Fruit fly (Drosophila melanogaster) whole organism, embryonic: ENCODE measurements around the gene SrpRbeta.

ENCODE experiments used
- CG11247 ChIP-seq: fragments of 200-800 bp; sonication (Bioruptor generic); IDR thresholded peaks from 2 replicates; pipeline ENCODE4 v1.3.6; 2022; ENCODE audit warnings: missing biosample characterization, missing genetic modification characterization
- CG11560 ChIP-seq: fragments of 200-800 bp; sonication (Bioruptor generic); IDR thresholded peaks from 3 replicates; pipeline ENCODE4 v1.3.6; 2022; ENCODE audit warnings: missing biosample characterization, missing genetic modification characterization
- CG13287 ChIP-seq: fragments of 200-800 bp; sonication (Bioruptor generic); IDR thresholded peaks from 2 replicates; pipeline ENCODE4 v1.3.6; 2022; ENCODE audit warnings: missing biosample characterization, missing genetic modification characterization; ENCODE audit not compliant: partially characterized antibody
- CG13775 ChIP-seq: fragments of 200-800 bp; sonication (Bioruptor generic); optimal IDR thresholded peaks from 3 replicates; lab custom pipeline; 2017; ENCODE audit warnings: missing biosample characterization, mild to moderate bottlenecking, missing genetic modification characterization
- CG2116 ChIP-seq: fragments of 200-800 bp; sonication (Bioruptor generic); optimal IDR thresholded peaks from 3 replicates; lab custom pipeline; 2018; ENCODE audit warnings: missing biosample characterization, mild to moderate bottlenecking, missing genetic modification characterization
- CG2889 ChIP-seq: fragments of 200-800 bp; sonication (Bioruptor generic); IDR thresholded peaks from 3 replicates; pipeline ENCODE4 v1.3.6; 2022; ENCODE audit warnings: missing biosample characterization, missing genetic modification characterization
- CG30020 ChIP-seq: fragments of 200-800 bp; optimal IDR thresholded peaks from 2 replicates; lab custom pipeline; 2019; ENCODE audit warnings: missing biosample characterization, mild to moderate bottlenecking, missing genetic modification characterization, moderate library complexity
- CG32532 ChIP-seq: fragments of 200-800 bp; sonication (Bioruptor generic); IDR thresholded peaks from 2 replicates; pipeline ENCODE4 v1.3.6; 2022; ENCODE audit warnings: missing biosample characterization, missing genetic modification characterization
- CG33557 ChIP-seq: fragments of 200-800 bp; sonication (Bioruptor generic); optimal IDR thresholded peaks from 2 replicates; lab custom pipeline; 2019; ENCODE audit warnings: missing biosample characterization, mild to moderate bottlenecking, missing genetic modification characterization, moderate library complexity
- CG4282 ChIP-seq: fragments of 200-800 bp; sonication (Bioruptor generic); optimal IDR thresholded peaks from 2 replicates; lab custom pipeline; 2016; ENCODE audit warnings: missing biosample characterization, missing genetic modification characterization
- CG7271 ChIP-seq: fragments of 200-800 bp; sonication (Bioruptor generic); optimal IDR thresholded peaks from 2 replicates; lab custom pipeline; 2018; ENCODE audit warnings: missing biosample characterization, mild to moderate bottlenecking, missing genetic modification characterization, moderate library complexity
- CG7786 ChIP-seq: fragments of 200-800 bp; sonication (Bioruptor generic); optimal IDR thresholded peaks from 2 replicates; lab custom pipeline; 2016; ENCODE audit warnings: missing biosample characterization, missing genetic modification characterization
- CG7839 ChIP-seq: fragments of 200-800 bp; sonication (Bioruptor generic); optimal IDR thresholded peaks from 3 replicates; lab custom pipeline; 2018; ENCODE audit warnings: missing biosample characterization, mild to moderate bottlenecking, missing genetic modification characterization, moderate library complexity
- Dll ChIP-seq: fragments of 200-800 bp; sonication (Bioruptor generic); IDR thresholded peaks from 4 replicates; pipeline ENCODE4 v1.3.6; 2022; ENCODE audit warnings: missing biosample characterization, missing genetic modification characterization; ENCODE audit not compliant: partially characterized antibody
- Fer2 ChIP-seq: fragments of 200-800 bp; sonication (Bioruptor generic); optimal IDR thresholded peaks from 2 replicates; lab custom pipeline; 2018; ENCODE audit warnings: missing biosample characterization, mild to moderate bottlenecking, missing genetic modification characterization, moderate library complexity
- HLH3B ChIP-seq: fragments of 200-800 bp; sonication (Bioruptor generic); IDR thresholded peaks from 2 replicates; pipeline ENCODE4 v1.3.6; 2022; ENCODE audit warnings: missing biosample characterization, missing genetic modification characterization
- HLH54F ChIP-seq: fragments of 200-800 bp; sonication (Bioruptor generic); optimal IDR thresholded peaks from 3 replicates; lab custom pipeline; 2016; ENCODE audit warnings: missing biosample characterization, missing genetic modification characterization
- Hey ChIP-seq: fragments of 200-800 bp; sonication (Bioruptor generic); optimal IDR thresholded peaks from 3 replicates; lab custom pipeline; 2018; ENCODE audit warnings: missing biosample characterization, mild to moderate bottlenecking, missing genetic modification characterization
- Hr78 ChIP-seq, 2 experiments: fragments of 200-800 bp in 1 of 2; fragments of >200 bp in 1 of 2; sonication (Bioruptor generic) in 1 of 2; optimal IDR thresholded peaks; 2 replicates each; lab custom pipeline; 2017 to 2019; ENCODE audit warnings: missing biosample characterization in 2 of 2, missing genetic modification characterization in 2 of 2, mild to moderate bottlenecking in 1 of 2, moderate library complexity in 1 of 2
- Lhr ChIP-seq: fragments of 200-800 bp; sonication (Bioruptor generic); optimal IDR thresholded peaks from 3 replicates; lab custom pipeline; 2017; ENCODE audit warnings: mild to moderate bottlenecking, missing biosample characterization, missing genetic modification reagents, missing genetic modification characterization
- Mrtf ChIP-seq: fragments of 200-800 bp; sonication (Bioruptor generic); IDR thresholded peaks from 3 replicates; pipeline ENCODE4 v1.3.6; 2022; ENCODE audit warnings: missing biosample characterization, missing genetic modification characterization
- Neu2 ChIP-seq: fragments of 200-800 bp; sonication (Bioruptor generic); optimal IDR thresholded peaks from 3 replicates; lab custom pipeline; 2016; ENCODE audit warnings: missing biosample characterization, missing genetic modification characterization, borderline replicate concordance
- Nf-YA ChIP-seq: fragments of 200-800 bp; sonication (Bioruptor generic); IDR thresholded peaks from 2 replicates; pipeline ENCODE4 v1.3.6; 2022; ENCODE audit warnings: missing biosample characterization, missing genetic modification characterization
- Sin3A ChIP-seq: fragments of >200 bp; optimal IDR thresholded peaks from 2 replicates; lab custom pipeline; 2018
- Sry-β ChIP-seq: fragments of 200-800 bp; sonication (Bioruptor generic); optimal IDR thresholded peaks from 2 replicates; lab custom pipeline; 2018; ENCODE audit warnings: missing biosample characterization, mild to moderate bottlenecking, missing genetic modification characterization, moderate library complexity
- amos ChIP-seq: fragments of 200-800 bp; sonication (Bioruptor generic); IDR thresholded peaks from 2 replicates; pipeline ENCODE4 v1.3.6; 2022; ENCODE audit warnings: missing biosample characterization, missing genetic modification characterization; ENCODE audit not compliant: partially characterized antibody
- ara ChIP-seq: fragments of 200-800 bp; sonication (Bioruptor generic); IDR thresholded peaks from 2 replicates; pipeline ENCODE4 v1.3.6; 2022; ENCODE audit warnings: missing biosample characterization, missing genetic modification characterization
- ato ChIP-seq: fragments of 200-800 bp; sonication (Bioruptor generic); IDR thresholded peaks from 2 replicates; pipeline ENCODE4 v1.3.6; 2022; ENCODE audit warnings: missing biosample characterization, missing genetic modification characterization; ENCODE audit not compliant: partially characterized antibody
- bab2 ChIP-seq: fragments of 200-800 bp; sonication (Bioruptor generic); optimal IDR thresholded peaks from 2 replicates; lab custom pipeline; 2016; ENCODE audit warnings: missing biosample characterization, missing genetic modification characterization
- bigmax ChIP-seq: fragments of 200-800 bp; sonication (Bioruptor generic); optimal IDR thresholded peaks from 2 replicates; lab custom pipeline; 2018; ENCODE audit warnings: missing biosample characterization, mild to moderate bottlenecking, missing genetic modification characterization
- br ChIP-seq: fragments of >200 bp; optimal IDR thresholded peaks from 2 replicates; lab custom pipeline; 2017
- btn ChIP-seq: fragments of 200-800 bp; sonication (Bioruptor generic); optimal IDR thresholded peaks from 2 replicates; lab custom pipeline; 2016; ENCODE audit warnings: missing biosample characterization, missing genetic modification characterization
- dan ChIP-seq: fragments of 200-800 bp; sonication (Bioruptor generic); IDR thresholded peaks from 2 replicates; pipeline ENCODE4 v1.3.6; 2022; ENCODE audit warnings: missing biosample characterization, missing genetic modification characterization
- eve ChIP-seq, 2 experiments: fragments of >200 bp; optimal IDR thresholded peaks; 2 replicates each; lab custom pipeline; 2017; ENCODE audit warnings: missing biosample characterization in 2 of 2, missing genetic modification characterization in 2 of 2
- ftz-f1 ChIP-seq: fragments of 200-800 bp; sonication (Bioruptor generic); optimal IDR thresholded peaks from 2 replicates; lab custom pipeline; 2016; ENCODE audit warnings: missing biosample characterization, missing genetic modification characterization
- gsb-n ChIP-seq: fragments of 200-800 bp; sonication (Bioruptor generic); optimal IDR thresholded peaks from 3 replicates; lab custom pipeline; 2018; ENCODE audit warnings: missing biosample characterization, mild to moderate bottlenecking, missing genetic modification characterization
- ham ChIP-seq: fragments of 200-800 bp; sonication (Bioruptor generic); IDR thresholded peaks from 2 replicates; pipeline ENCODE4 v1.3.6; 2022; ENCODE audit warnings: missing biosample characterization, missing genetic modification characterization
- hth ChIP-seq: fragments of >200 bp; optimal IDR thresholded peaks from 2 replicates; lab custom pipeline; 2017; ENCODE audit warnings: inconsistent platforms
- inv ChIP-seq: fragments of 200-800 bp; sonication (Bioruptor generic); IDR thresholded peaks from 2 replicates; pipeline ENCODE4 v1.3.6; 2022; ENCODE audit warnings: missing biosample characterization, missing genetic modification characterization; ENCODE audit not compliant: partially characterized antibody
- knrl ChIP-seq: fragments of 200-800 bp; sonication (Bioruptor generic); IDR thresholded peaks from 3 replicates; pipeline ENCODE4 v1.3.6; 2022; ENCODE audit warnings: missing biosample characterization, missing genetic modification characterization; ENCODE audit not compliant: partially characterized antibody
- lilli ChIP-seq: fragments of 200-800 bp; sonication (Bioruptor generic); optimal IDR thresholded peaks from 3 replicates; lab custom pipeline; 2016; ENCODE audit warnings: missing biosample characterization, missing genetic modification characterization
- nmo ChIP-seq: fragments of 200-800 bp; sonication (Bioruptor generic); optimal IDR thresholded peaks from 2 replicates; lab custom pipeline; 2018; ENCODE audit warnings: missing biosample characterization, mild to moderate bottlenecking, missing genetic modification characterization, moderate library complexity
- pan ChIP-seq, 4 experiments: fragments of >200 bp in 3 of 4; fragments of 200-800 bp in 1 of 4; sonication (Bioruptor generic) in 1 of 4; optimal IDR thresholded peaks in 3 of 4; IDR thresholded peaks in 1 of 4; 2 replicates each; pipeline versions ENCODE4 v1.3.6 to Lab custom; 2017 to 2022; ENCODE audit warnings: missing biosample characterization in 2 of 4, missing genetic modification characterization in 2 of 4, mixed read lengths in 1 of 4
- ro ChIP-seq: fragments of 200-800 bp; sonication (Bioruptor generic); IDR thresholded peaks from 2 replicates; pipeline ENCODE4 v1.3.6; 2022; ENCODE audit warnings: missing biosample characterization, missing genetic modification characterization
- sd ChIP-seq: fragments of 200-800 bp; sonication (Bioruptor generic); optimal IDR thresholded peaks from 3 replicates; lab custom pipeline; 2018; ENCODE audit warnings: missing biosample characterization, mild to moderate bottlenecking, missing genetic modification characterization, moderate library complexity
- stwl ChIP-seq: fragments of 200-800 bp; sonication (Bioruptor generic); optimal IDR thresholded peaks from 3 replicates; lab custom pipeline; 2018; ENCODE audit warnings: missing biosample characterization, mild to moderate bottlenecking, missing genetic modification characterization, moderate library complexity
- tio ChIP-seq: fragments of 200-800 bp; sonication (Bioruptor generic); optimal IDR thresholded peaks from 2 replicates; lab custom pipeline; 2017; ENCODE audit warnings: missing biosample characterization, missing genetic modification characterization, inconsistent platforms
- tna ChIP-seq: fragments of 200-800 bp; sonication (Bioruptor generic); IDR thresholded peaks from 2 replicates; pipeline ENCODE4 v1.3.6; 2022; ENCODE audit warnings: missing biosample characterization, missing genetic modification characterization; ENCODE audit not compliant: partially characterized antibody

Gene SrpRbeta

dm6 chr3L:8691891-8692874, 27.8 kb downstream of the SrpRbeta start (continued):
- TF ChIP-seq bigmax (GFP tag; lab: Kevin White, UChicago) (no peak), br (lab: Kevin White, UChicago) (no peak), ara (no peak; the same call in 1 of the 2 replicates), CG2889 (no peak), Sin3A (no peak), Dll (GFP tag; lab: Robert Waterston, UW) (no peak), tio (GFP tag; lab: Kevin White, UChicago) (peak; percentile 57), CG32532 (peak; percentile 47; the same call in 1 of the 2 replicates), Neu2 (GFP tag; lab: Kevin White, UChicago) (no peak), dan (GFP tag; lab: Robert Waterston, UW) (no peak), amos (GFP tag; lab: Robert Waterston, UW) (no peak), inv (GFP tag; lab: Robert Waterston, UW) (no peak), CG7839 (tag; lab: Kevin White, UChicago) (peak; percentile 76), pan (optimal IDR thresholded peaks at IDR 0.05; lab: Kevin White, UChicago) (no peak), pan (GFP tag; optimal IDR thresholded peaks at IDR 0.05 in 1 of 2, IDR thresholded peaks at IDR 0.05 in 1 of 2) (peak in 1 of 2 experiments; percentile 32), btn (GFP tag; lab: Kevin White, UChicago) (no peak), sd (tag; lab: Kevin White, UChicago) (peak; percentile 76), stwl (tag; lab: Kevin White, UChicago) (no peak), lilli (GFP tag; lab: Kevin White, UChicago) (no peak), Mrtf (GFP tag; lab: Robert Waterston, UW) (no peak; the same call in 2 of the 3 replicates), ro (no peak), tna (GFP tag; lab: Robert Waterston, UW) (no peak), gsb-n (tag; lab: Kevin White, UChicago) (no peak), knrl (GFP tag; lab: Robert Waterston, UW) (no peak), CG4282 (GFP tag; lab: Kevin White, UChicago) (no peak), Nf-YA (no peak), CG13775 (GFP tag; lab: Kevin White, UChicago) (peak; percentile 68), HLH3B (GFP tag; lab: Robert Waterston, UW) (peak; percentile 8; the same call in 1 of the 2 replicates), nmo (GFP tag; lab: Kevin White, UChicago) (peak; percentile 71), HLH54F (GFP tag; lab: Kevin White, UChicago) (no peak), CG7271 (tag; lab: Kevin White, UChicago) (no peak), Lhr (no peak), bab2 (GFP tag; lab: Kevin White, UChicago) (no peak), eve (GFP tag; optimal IDR thresholded peaks at IDR 0.05; lab: Kevin White, UChicago) (no peak), hth (lab: Kevin White, UChicago) (no peak), CG7786 (GFP tag; lab: Kevin White, UChicago) (no peak), Hey (peak; percentile 64), CG2116 (GFP tag; lab: Kevin White, UChicago) (no peak), CG11247 (GFP tag; lab: Robert Waterston, UW) (peak; percentile 31; the same call in 1 of the 2 replicates), Hr78 (GFP tag; optimal IDR thresholded peaks at IDR 0.05; lab: Kevin White, UChicago) (peak in 1 of 2 experiments; percentile 35), CG30020 (tag; lab: Kevin White, UChicago) (peak; percentile 17), Sry-β (GFP tag; lab: Kevin White, UChicago) (no peak), ham (GFP tag; lab: Robert Waterston, UW) (no peak), ato (no peak), CG11560 (tag; lab: Robert Waterston, UW) (no peak), Fer2 (no peak), CG13287 (GFP tag; lab: Robert Waterston, UW) (no peak), ftz-f1 (peak; percentile 75), CG33557 (peak; percentile 10)
